Worm (Caenorhabditis elegans) whole organism, late embryonic: Measurements from ENCODE around the gene srx-82.
A peak's percentile ranks its signal among the peaks of the same experiment; 100 is the strongest.

Experiments used
- F13H6.1 ChIP-seq: sonication (generic microtip); optimal IDR thresholded peaks from 2 replicates; lab custom pipeline; 2016; ENCODE audit warnings: missing genetic modification characterization, missing compliant biosample characterization
- T23F11.4 ChIP-seq: fragments of 200-800 bp; sonication (Bioruptor generic); optimal IDR thresholded peaks from 2 replicates; lab custom pipeline; 2018; ENCODE audit warnings: mild to moderate bottlenecking, missing genetic modification characterization, missing compliant biosample characterization
- ama-1 ChIP-seq: fragments of 150-350 bp; optimal IDR thresholded peaks from 2 replicates; lab custom pipeline; 2014
- ceh-31 ChIP-seq: sonication (generic microtip); optimal IDR thresholded peaks from 2 replicates; lab custom pipeline; 2016; ENCODE audit warnings: missing genetic modification characterization, missing compliant biosample characterization
- fkh-10 ChIP-seq: fragments of 150-350 bp; optimal IDR thresholded peaks from 2 replicates; lab custom pipeline; 2014; ENCODE audit warnings: missing biosample characterization, missing genetic modification reagents, missing genetic modification characterization
- hlh-30 ChIP-seq: sonication (generic microtip); optimal IDR thresholded peaks from 2 replicates; lab custom pipeline; 2017; ENCODE audit warnings: antibody characterized with exemption, missing genetic modification characterization, missing compliant biosample characterization; ENCODE audit not compliant: insufficient read depth
- nfya-1 ChIP-seq: sonication (generic microtip); optimal IDR thresholded peaks from 2 replicates; lab custom pipeline; 2017; ENCODE audit warnings: missing genetic modification characterization, mild to moderate bottlenecking, missing compliant biosample characterization, antibody characterized with exemption, moderate library complexity
- nhr-11 ChIP-seq: fragments of 150-350 bp; optimal IDR thresholded peaks from 2 replicates; lab custom pipeline; 2014; ENCODE audit warnings: missing biosample characterization, missing genetic modification characterization
- pha-2 ChIP-seq: sonication (generic microtip); optimal IDR thresholded peaks from 2 replicates; lab custom pipeline; 2017; ENCODE audit warnings: mild to moderate bottlenecking, missing genetic modification characterization, missing compliant biosample characterization
- pha-4 ChIP-seq: fragments of 150-350 bp; optimal IDR thresholded peaks from 2 replicates; lab custom pipeline; 2018; ENCODE audit warnings: missing biosample characterization, missing genetic modification reagents, missing genetic modification characterization
- rnt-1 ChIP-seq: sonication (generic microtip); optimal IDR thresholded peaks from 2 replicates; lab custom pipeline; 2016; ENCODE audit warnings: missing genetic modification characterization, missing compliant biosample characterization
- tbx-2 ChIP-seq: sonication (generic microtip); optimal IDR thresholded peaks from 2 replicates; lab custom pipeline; 2016; ENCODE audit warnings: missing genetic modification characterization, missing compliant biosample characterization
- ztf-16 ChIP-seq: sonication (generic microtip); optimal IDR thresholded peaks from 2 replicates; lab custom pipeline; 2017; ENCODE audit warnings: missing genetic modification characterization, missing compliant biosample characterization

DNA sequence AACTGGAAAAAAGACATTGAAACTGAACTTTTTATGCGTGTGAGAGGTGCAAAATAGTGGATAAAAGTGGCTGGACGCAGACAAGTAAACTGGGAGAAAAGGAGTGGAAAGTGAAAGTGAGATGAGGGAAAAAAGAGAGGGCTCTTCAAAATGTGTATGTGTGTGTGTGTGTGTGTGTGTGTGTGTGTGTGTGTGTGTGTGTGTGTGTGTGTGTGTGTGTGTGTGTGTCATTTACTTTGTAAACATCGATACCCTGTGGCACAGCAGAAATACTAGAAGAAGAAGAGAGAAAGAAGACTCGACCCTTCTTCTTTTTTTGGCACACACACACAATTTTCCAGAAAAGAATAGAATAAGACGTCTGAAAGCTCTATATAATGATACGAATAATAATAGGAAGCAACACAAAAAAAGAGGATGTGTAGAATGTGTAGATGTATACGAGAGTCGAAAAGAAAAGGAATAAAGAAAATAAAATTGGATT, 49.1 kb downstream of the srx-82 start:
- TF ChIP-seq pha-4: no peak
- peak; percentile 17 for TF ChIP-seq nfya-1 (tag; lab: Kevin White, UChicago)
- TF ChIP-seq nhr-11: no peak
- TF ChIP-seq ama-1 (lab: Kevin White, UChicago): no peak
- TF ChIP-seq T23F11.4 (GFP tag; lab: Kevin White, UChicago): no peak
- TF ChIP-seq rnt-1 (tag; lab: Kevin White, UChicago): no peak
- no peak for TF ChIP-seq fkh-10 (GFP tag; lab: Kevin White, UChicago)
- no peak for TF ChIP-seq tbx-2 (tag; lab: Kevin White, UChicago)
- no peak for TF ChIP-seq ceh-31 (tag; lab: Kevin White, UChicago)
- no peak for TF ChIP-seq F13H6.1 (tag; lab: Kevin White, UChicago)
- no peak for TF ChIP-seq ztf-16
- no peak for TF ChIP-seq pha-2 (tag; lab: Kevin White, UChicago)
- no peak for TF ChIP-seq hlh-30 (tag; lab: Kevin White, UChicago)
